Worm (Caenorhabditis elegans) whole organism, L4 larva: ENCODE results near the gene T26A5.2.
A peak's percentile ranks its signal among the peaks of the same experiment; 100 is the strongest.

ENCODE experiments used
- D1046.2 ChIP-seq: fragments of 200-800 bp; sonication (Bioruptor generic); IDR thresholded peaks from 2 replicates; pipeline ENCODE4 v1.3.6; 2022; ENCODE audit warnings: missing genetic modification characterization, missing compliant biosample characterization
- T20F7.1 ChIP-seq: fragments of 200-800 bp; sonication (Bioruptor generic); optimal IDR thresholded peaks from 2 replicates; lab custom pipeline; 2018; ENCODE audit warnings: mild to moderate bottlenecking, missing genetic modification characterization, missing compliant biosample characterization
- Y48G9A.11 ChIP-seq: fragments of 200-800 bp; sonication (Bioruptor generic); IDR thresholded peaks from 2 replicates; pipeline ENCODE4 v1.3.6; 2022; ENCODE audit warnings: missing genetic modification reagents, missing genetic modification characterization, missing compliant biosample characterization
- ZK337.2 ChIP-seq: fragments of 200-800 bp; sonication (Bioruptor generic); IDR thresholded peaks from 2 replicates; pipeline ENCODE4 v1.3.6; 2022; ENCODE audit warnings: missing genetic modification reagents, missing genetic modification characterization, missing compliant biosample characterization
- ZK546.5 ChIP-seq, 2 experiments: sonication (generic microtip); optimal IDR thresholded peaks; 2 replicates each; lab custom pipeline; 2017; ENCODE audit warnings: missing biosample characterization in 2 of 2, missing genetic modification characterization in 2 of 2
- aha-1 ChIP-seq: fragments of 150-350 bp; peaks from one replicate; lab custom pipeline; 2014; ENCODE audit warnings: missing biosample characterization, missing genetic modification characterization
- ceh-20 ChIP-seq: fragments of 200-800 bp; sonication (Bioruptor generic); IDR thresholded peaks from 2 replicates; pipeline ENCODE4 v1.3.6; 2022; ENCODE audit warnings: missing genetic modification reagents, missing genetic modification characterization, missing compliant biosample characterization
- ceh-28 ChIP-seq: fragments of 150-350 bp; optimal IDR thresholded peaks from 2 replicates; lab custom pipeline; 2014; ENCODE audit warnings: missing biosample characterization, missing genetic modification reagents, missing genetic modification characterization
- ceh-32 ChIP-seq: sonication (generic microtip); optimal IDR thresholded peaks from 2 replicates; lab custom pipeline; 2016; ENCODE audit warnings: mild to moderate bottlenecking, missing genetic modification characterization, missing compliant biosample characterization; ENCODE audit not compliant: poor library complexity
- ceh-44 ChIP-seq: fragments of 200-800 bp; sonication (Bioruptor generic); IDR thresholded peaks from 2 replicates; pipeline ENCODE4 v1.3.6; 2022; ENCODE audit warnings: missing genetic modification reagents, missing genetic modification characterization, missing compliant biosample characterization
- ceh-62 ChIP-seq: sonication (generic microtip); optimal IDR thresholded peaks from 2 replicates; lab custom pipeline; 2017; ENCODE audit warnings: missing biosample characterization, missing genetic modification characterization
- ctbp-1 ChIP-seq: fragments of 200-800 bp; sonication (Bioruptor generic); IDR thresholded peaks from 2 replicates; pipeline ENCODE4 v1.3.6; 2022; ENCODE audit warnings: missing genetic modification reagents, missing genetic modification characterization, missing compliant biosample characterization
- daf-16 ChIP-seq, 3 experiments: sonication (generic microtip); optimal IDR thresholded peaks; 2 replicates each; lab custom pipeline; 2016 to 2017; ENCODE audit warnings: missing genetic modification characterization in 3 of 3, missing genetic modification reagents in 3 of 3, mild to moderate bottlenecking in 2 of 3, missing compliant biosample characterization in 2 of 3, missing biosample characterization in 1 of 3, moderate library complexity in 1 of 3
- daf-19 ChIP-seq: fragments of 200-800 bp; sonication (Bioruptor generic); conservative IDR thresholded peaks from 2 replicates; pipeline ENCODE4 v1.3.6; 2022; ENCODE audit warnings: missing genetic modification characterization, missing compliant biosample characterization
- dmd-8 ChIP-seq: fragments of 200-800 bp; sonication (Bioruptor generic); IDR thresholded peaks from 2 replicates; pipeline ENCODE4 v1.3.6; 2022; ENCODE audit warnings: missing genetic modification characterization, missing compliant biosample characterization
- dpl-1 ChIP-seq: fragments of 150-350 bp; optimal IDR thresholded peaks from 2 replicates; lab custom pipeline; 2014; ENCODE audit warnings: missing biosample characterization, missing genetic modification reagents, missing genetic modification characterization
- dve-1 ChIP-seq: sonication (generic microtip); optimal IDR thresholded peaks from 2 replicates; lab custom pipeline; 2017; ENCODE audit warnings: antibody characterized with exemption, mild to moderate bottlenecking, missing genetic modification characterization, missing compliant biosample characterization; ENCODE audit not compliant: insufficient read depth
- egl-27 ChIP-seq: sonication (generic microtip); optimal IDR thresholded peaks from 3 replicates; lab custom pipeline; 2017; ENCODE audit warnings: missing biosample characterization, missing genetic modification reagents, missing genetic modification characterization
- egl-43 ChIP-seq: fragments of 200-800 bp; sonication (Bioruptor generic); IDR thresholded peaks from 2 replicates; pipeline ENCODE4 v1.3.6; 2022; ENCODE audit warnings: missing genetic modification reagents, missing genetic modification characterization, missing compliant biosample characterization
- hif-1 ChIP-seq, 2 experiments: sonication (generic microtip); optimal IDR thresholded peaks; 2 replicates each; lab custom pipeline; 2016 to 2017; ENCODE audit warnings: missing compliant biosample characterization in 2 of 2, missing genetic modification characterization in 2 of 2, missing genetic modification reagents in 2 of 2, missing genotype in 2 of 2, mild to moderate bottlenecking in 1 of 2
- hlh-11 ChIP-seq: fragments of 200-800 bp; sonication (Bioruptor generic); optimal IDR thresholded peaks from 2 replicates; lab custom pipeline; 2018; ENCODE audit warnings: mild to moderate bottlenecking, missing genetic modification characterization, missing compliant biosample characterization
- hmg-1.1 ChIP-seq: fragments of 200-800 bp; sonication (Bioruptor generic); IDR thresholded peaks from 2 replicates; pipeline ENCODE4 v1.3.6; 2022; ENCODE audit warnings: missing genetic modification reagents, missing genetic modification characterization, missing compliant biosample characterization
- lin-1 ChIP-seq: fragments of 200-800 bp; sonication (Bioruptor generic); IDR thresholded peaks from 2 replicates; pipeline ENCODE4 v1.3.6; 2022; ENCODE audit warnings: missing genetic modification reagents, missing genetic modification characterization, missing compliant biosample characterization
- lin-29 ChIP-seq: fragments of 200-800 bp; sonication (Bioruptor generic); IDR thresholded peaks from 2 replicates; pipeline ENCODE4 v1.3.6; 2022; ENCODE audit warnings: missing genetic modification reagents, missing genetic modification characterization, missing compliant biosample characterization
- lin-38 ChIP-seq: fragments of 200-800 bp; sonication (Bioruptor generic); IDR thresholded peaks from 2 replicates; pipeline ENCODE4 v1.3.6; 2022; ENCODE audit warnings: missing genetic modification reagents, missing genetic modification characterization, missing compliant biosample characterization
- lin-39 ChIP-seq: fragments of 150-350 bp; optimal IDR thresholded peaks from 2 replicates; lab custom pipeline; 2014; ENCODE audit warnings: missing biosample characterization, missing genetic modification reagents, missing genetic modification characterization
- mdl-1 ChIP-seq, 2 experiments: fragments of 150-350 bp in 1 of 2; sonication (generic microtip) in 1 of 2; optimal IDR thresholded peaks; 2 replicates each; lab custom pipeline; 2014 to 2017; ENCODE audit warnings: missing biosample characterization in 2 of 2, missing genetic modification characterization in 2 of 2
- mdt-29 ChIP-seq: fragments of 200-800 bp; sonication (Bioruptor generic); IDR thresholded peaks from 2 replicates; pipeline ENCODE4 v1.3.6; 2022; ENCODE audit warnings: missing genetic modification reagents, missing genetic modification characterization, missing compliant biosample characterization
- mes-2 ChIP-seq: sonication (generic microtip); optimal IDR thresholded peaks from 2 replicates; lab custom pipeline; 2016; ENCODE audit warnings: missing genotype, mild to moderate bottlenecking, missing genetic modification characterization, missing compliant biosample characterization; ENCODE audit not compliant: poor library complexity, severe bottlenecking
- mxl-2 ChIP-seq: fragments of 200-800 bp; sonication (Bioruptor generic); conservative IDR thresholded peaks from 2 replicates; pipeline ENCODE4 v1.3.6; 2022; ENCODE audit warnings: missing genetic modification reagents, missing genetic modification characterization, missing compliant biosample characterization
- nhr-10 ChIP-seq: fragments of 150-350 bp; optimal IDR thresholded peaks from 2 replicates; lab custom pipeline; 2014; ENCODE audit warnings: missing biosample characterization, missing genetic modification characterization
- nhr-237 ChIP-seq: sonication (generic microtip); optimal IDR thresholded peaks from 2 replicates; lab custom pipeline; 2017; ENCODE audit warnings: missing biosample characterization, missing genetic modification characterization
- nhr-48 ChIP-seq: sonication (generic microtip); optimal IDR thresholded peaks from 2 replicates; lab custom pipeline; 2016; ENCODE audit warnings: mild to moderate bottlenecking, missing genetic modification characterization, missing compliant biosample characterization
- nhr-6 ChIP-seq: fragments of 150-350 bp; optimal IDR thresholded peaks from 2 replicates; lab custom pipeline; 2014; ENCODE audit warnings: missing biosample characterization, missing genetic modification characterization
- rbr-2 ChIP-seq: sonication (generic microtip); optimal IDR thresholded peaks from 2 replicates; lab custom pipeline; 2016; ENCODE audit warnings: missing genotype, missing genetic modification characterization, missing compliant biosample characterization
- sdz-12 ChIP-seq: fragments of 200-800 bp; sonication (Bioruptor generic); optimal IDR thresholded peaks from 2 replicates; lab custom pipeline; 2018; ENCODE audit warnings: mild to moderate bottlenecking, missing genetic modification characterization, missing compliant biosample characterization
- set-16 ChIP-seq: fragments of 200-800 bp; sonication (Bioruptor generic); IDR thresholded peaks from 2 replicates; pipeline ENCODE4 v1.3.6; 2022; ENCODE audit warnings: missing genetic modification reagents, missing genetic modification characterization, missing compliant biosample characterization
- skn-1 ChIP-seq: fragments of 150-350 bp; optimal IDR thresholded peaks from 2 replicates; lab custom pipeline; 2014; ENCODE audit warnings: missing biosample characterization, missing genetic modification characterization
- snpc-4 ChIP-seq: fragments of 150-350 bp; optimal IDR thresholded peaks from 2 replicates; lab custom pipeline; 2014; ENCODE audit warnings: missing biosample characterization, missing genetic modification characterization
- unc-39 ChIP-seq: sonication (generic microtip); optimal IDR thresholded peaks from 2 replicates; lab custom pipeline; 2017; ENCODE audit warnings: missing biosample characterization, missing genetic modification characterization
- unc-62 ChIP-seq, 3 experiments: fragments of 150-350 bp in 1 of 3; sonication (generic microtip); optimal IDR thresholded peaks in 2 of 3; peaks in 1 of 3; 1 replicate in 1 of 3; 2 replicates in 2 of 3; lab custom pipeline; 2014 to 2017; ENCODE audit warnings: missing biosample characterization in 3 of 3, missing genetic modification characterization in 3 of 3, missing genetic modification reagents in 3 of 3, missing genotype in 1 of 3
- zag-1 ChIP-seq: fragments of 150-350 bp; optimal IDR thresholded peaks from 2 replicates; lab custom pipeline; 2014; ENCODE audit warnings: missing biosample characterization, missing genetic modification characterization
- zfp-3 ChIP-seq: fragments of 200-800 bp; sonication (Bioruptor generic); conservative IDR thresholded peaks from 2 replicates; pipeline ENCODE4 v1.3.6; 2022; ENCODE audit warnings: missing genetic modification reagents, missing genetic modification characterization, missing compliant biosample characterization
- zip-2 ChIP-seq: fragments of 150-350 bp; optimal IDR thresholded peaks from 2 replicates; lab custom pipeline; 2014; ENCODE audit warnings: missing biosample characterization, missing genetic modification characterization
- ztf-11 ChIP-seq: fragments of 150-350 bp; optimal IDR thresholded peaks from 2 replicates; lab custom pipeline; 2014; ENCODE audit warnings: missing biosample characterization, missing genetic modification characterization
- ztf-7 ChIP-seq: fragments of 150-350 bp; optimal IDR thresholded peaks from 2 replicates; lab custom pipeline; 2014; ENCODE audit warnings: missing biosample characterization, missing genetic modification characterization

T26A5.2 gene

DNA sequence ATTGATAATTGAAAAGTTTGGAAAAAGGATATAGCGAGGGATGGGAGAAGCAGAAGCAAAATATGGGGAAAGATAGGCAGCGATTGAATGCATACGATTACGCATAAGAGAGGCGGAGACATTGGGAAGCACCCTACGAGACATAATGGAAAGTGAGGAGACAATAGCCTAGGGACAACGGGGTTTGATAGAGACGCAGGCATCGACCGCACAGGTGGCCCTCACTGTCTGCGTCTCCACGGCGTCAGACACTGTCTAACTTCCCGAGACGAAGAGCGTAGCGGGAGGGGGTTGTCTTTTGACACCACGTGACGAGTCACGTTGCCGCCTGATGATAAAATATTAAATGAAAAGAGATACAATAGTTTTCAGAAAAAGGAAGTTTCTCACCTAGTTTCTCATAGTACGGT, 46.1 kb upstream of the T26A5.2 start (continued):
- TF ChIP-seq ceh-28 (tag; lab: Kevin White, UChicago) (no peak), set-16 (GFP tag; lab: Robert Waterston, UW) (peak; percentile 88), egl-27 (tag; lab: Kevin White, UChicago) (no peak), T20F7.1 (GFP tag; lab: Kevin White, UChicago) (peak; percentile 76)

DNA sequence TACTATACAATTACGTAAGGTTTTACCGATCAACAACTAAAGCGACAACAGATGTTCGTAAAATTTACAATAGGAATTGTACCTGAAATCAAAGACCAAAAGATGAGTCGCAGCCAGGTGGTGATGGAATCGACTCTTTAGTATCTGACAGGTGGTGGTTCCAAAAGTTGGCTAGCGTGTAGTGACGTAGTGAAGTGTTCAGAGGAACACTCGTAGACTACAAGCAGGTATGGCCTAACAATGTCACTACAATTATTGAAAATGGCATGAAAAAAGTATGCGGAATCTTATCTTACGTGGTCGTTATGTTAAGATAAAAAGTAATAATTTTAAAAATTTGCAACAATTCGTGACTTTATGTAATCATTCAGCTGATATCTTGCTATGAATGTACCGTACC, 45.6 kb upstream of the T26A5.2 start:
- TF ChIP-seq nhr-10: peak; percentile 45
- TF ChIP-seq T20F7.1 (GFP tag; lab: Kevin White, UChicago): no peak
- TF ChIP-seq sdz-12: no peak
- no peak for TF ChIP-seq rbr-2 (tag; lab: Kevin White, UChicago)
- TF ChIP-seq aha-1 (tag; lab: Kevin White, UChicago): peak; percentile 63
- no peak for TF ChIP-seq mdt-29 (GFP tag; lab: Robert Waterston, UW)
- TF ChIP-seq nhr-237: no peak
- TF ChIP-seq dve-1: no peak

DNA sequence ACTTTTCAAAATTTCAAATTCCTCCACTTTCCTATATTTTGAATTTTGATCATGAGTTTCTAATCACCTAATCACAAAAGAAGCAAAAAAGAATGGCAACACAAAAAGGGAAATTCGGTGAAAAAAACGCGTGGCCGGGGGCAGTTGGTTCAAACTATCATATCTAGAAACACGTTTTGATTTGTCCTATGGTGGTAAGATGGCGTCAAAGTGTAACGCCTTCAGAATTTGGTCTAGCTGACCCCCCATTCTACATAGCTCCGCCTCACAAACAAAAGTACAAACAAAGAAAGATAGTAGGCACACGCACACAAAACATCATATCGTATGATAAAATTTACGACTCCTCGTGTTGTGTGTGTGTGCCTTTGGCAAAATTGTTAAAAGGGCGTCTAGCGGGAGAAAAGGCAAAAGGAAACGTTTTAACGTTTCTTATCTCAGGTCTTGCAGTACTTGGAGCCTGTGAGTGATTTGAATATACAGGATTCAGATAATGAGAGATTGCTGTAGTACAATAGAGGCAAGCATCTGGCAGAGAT, 45.1 kb upstream of the T26A5.2 start:
- no peak for TF ChIP-seq ztf-7
- TF ChIP-seq unc-39 (tag; lab: Kevin White, UChicago): no peak
- no peak for TF ChIP-seq nhr-6 (tag; lab: Kevin White, UChicago)
- TF ChIP-seq mxl-2 (GFP tag; lab: Robert Waterston, UW): no peak
- TF ChIP-seq mes-2 (tag; lab: Kevin White, UChicago): peak; percentile 4
- TF ChIP-seq ctbp-1 (GFP tag; lab: Robert Waterston, UW): no peak
- TF ChIP-seq ceh-44 (GFP tag; lab: Robert Waterston, UW): no peak
- no peak for TF ChIP-seq zfp-3
- no peak for TF ChIP-seq egl-43 (GFP tag; lab: Robert Waterston, UW)
- TF ChIP-seq daf-19 (GFP tag; lab: Robert Waterston, UW): no peak
- peak; percentile 60; the same call in 1 of the 2 replicates for TF ChIP-seq hmg-1.1 (GFP tag; lab: Robert Waterston, UW)
- TF ChIP-seq snpc-4: no peak
- TF ChIP-seq ceh-62 (tag; lab: Kevin White, UChicago): no peak
- TF ChIP-seq hif-1 (tag; optimal IDR thresholded peaks at IDR 0.05; lab: Kevin White, UChicago): peak in 1 of 2 experiments; percentile 51
- TF ChIP-seq lin-29 (GFP tag; lab: Robert Waterston, UW): no peak
- no peak for TF ChIP-seq dmd-8 (GFP tag; lab: Robert Waterston, UW)
- TF ChIP-seq ceh-32: no peak
- TF ChIP-seq Y48G9A.11 (GFP tag; lab: Robert Waterston, UW): no peak
- peak; percentile 31 to 76 for TF ChIP-seq mdl-1 (tag; optimal IDR thresholded peaks at IDR 0.05; lab: Kevin White, UChicago)
- no peak for TF ChIP-seq lin-39 (tag; lab: Kevin White, UChicago)
- TF ChIP-seq lin-38: no peak
- 0 out of 2 replicates have a peak, but pooled peaks have one; percentile 15 for TF ChIP-seq lin-1
- no peak for TF ChIP-seq D1046.2 (GFP tag; lab: Robert Waterston, UW)
- TF ChIP-seq ceh-28 (tag; lab: Kevin White, UChicago): no peak
- TF ChIP-seq zip-2 (tag; lab: Kevin White, UChicago): no peak
- no peak for TF ChIP-seq ZK546.5 (tag; optimal IDR thresholded peaks at IDR 0.05; lab: Kevin White, UChicago)
- no peak for TF ChIP-seq mdt-29 (GFP tag; lab: Robert Waterston, UW)
- peak; percentile 31; the same call in 1 of the 2 replicates for TF ChIP-seq ceh-20
- TF ChIP-seq hlh-11 (tag; lab: Kevin White, UChicago): peak; percentile 82
- TF ChIP-seq ZK337.2: no peak
- TF ChIP-seq ztf-11 (tag; lab: Kevin White, UChicago): no peak
- no peak for TF ChIP-seq skn-1
- no peak for TF ChIP-seq dpl-1 (GFP tag; lab: Kevin White, UChicago)
- no peak for TF ChIP-seq nhr-10
- TF ChIP-seq daf-16 (GFP tag; optimal IDR thresholded peaks at IDR 0.05; lab: Kevin White, UChicago): no peak
- peak; percentile 73 for TF ChIP-seq daf-16 (tag; optimal IDR thresholded peaks at IDR 0.05; lab: Kevin White, UChicago)
- no peak for TF ChIP-seq nhr-48 (tag; lab: Kevin White, UChicago)
- no peak for TF ChIP-seq rbr-2 (tag; lab: Kevin White, UChicago)
- peak in 1 of 2 experiments; percentile 83 for TF ChIP-seq unc-62 (GFP tag; optimal IDR thresholded peaks at IDR 0.05 in 1 of 2; lab: Kevin White, UChicago)
- no peak for TF ChIP-seq unc-62 (tag; optimal IDR thresholded peaks at IDR 0.05; lab: Kevin White, UChicago)
- no peak for TF ChIP-seq zag-1 (tag; lab: Kevin White, UChicago)
